Fruit fly (Drosophila melanogaster) S2 (cell line): ENCODE data around the gene CalpC.

Experiments
- CG8478 ChIP-seq: fragments of >200 bp; optimal IDR thresholded peaks from 2 replicates; lab custom pipeline; 2018
- CTCF ChIP-seq, 2 experiments: fragments of >200 bp; optimal IDR thresholded peaks; 2 replicates each; lab custom pipeline; 2018

DNA sequence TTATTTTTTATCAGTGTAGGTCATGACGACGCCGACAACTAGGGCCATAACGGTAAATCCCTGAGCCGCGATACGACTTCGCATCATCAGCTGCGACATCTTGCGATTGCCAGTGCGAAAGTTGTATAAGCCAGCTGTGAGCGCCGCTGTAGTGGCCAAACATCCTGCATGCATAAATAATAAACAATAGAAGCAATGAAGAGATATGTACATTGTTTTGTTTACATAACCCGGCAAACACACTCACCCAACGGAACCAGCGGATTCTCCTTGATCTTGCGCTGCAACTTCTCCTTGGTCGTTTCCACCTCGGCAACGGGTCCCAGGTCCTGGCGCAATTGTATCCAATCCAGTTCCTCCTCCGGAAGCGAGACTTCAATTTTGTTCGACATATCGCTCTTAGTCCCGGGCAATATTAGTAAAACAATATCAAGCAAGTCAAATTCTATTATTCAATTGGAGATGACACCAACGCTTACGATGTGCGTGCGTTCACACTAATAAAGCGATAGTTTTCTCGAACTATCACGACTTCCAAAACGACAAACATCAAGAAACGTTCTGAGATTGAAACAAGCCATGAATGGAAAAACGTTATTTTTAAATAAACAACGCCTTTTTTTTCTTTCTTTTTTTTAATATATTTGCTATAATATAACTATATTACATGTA, 6.1 kb downstream of the CalpC start:
- TF ChIP-seq CG8478 (no peak), CTCF (optimal IDR thresholded peaks at IDR 0.05; lab: Kevin White, UChicago) (no peak)
